Worm (Caenorhabditis elegans) whole organism, L1 larva: ENCODE data around the gene melo-1.

Source experiments
- ama-1 ChIP-seq: fragments of 150-350 bp; optimal IDR thresholded peaks from 2 replicates; lab custom pipeline; 2014
- isw-1 ChIP-seq: fragments of 200-800 bp; sonication (Bioruptor generic); IDR thresholded peaks from 2 replicates; pipeline ENCODE4 v1.3.6; 2022; ENCODE audit warnings: missing genetic modification characterization, missing compliant biosample characterization
- sox-4 ChIP-seq: sonication (generic microtip); optimal IDR thresholded peaks from 2 replicates; lab custom pipeline; 2016; ENCODE audit warnings: missing genetic modification characterization, missing compliant biosample characterization
- tbx-2 ChIP-seq: sonication (generic microtip); optimal IDR thresholded peaks from 2 replicates; lab custom pipeline; 2016; ENCODE audit warnings: missing genetic modification characterization, missing compliant biosample characterization

DNA sequence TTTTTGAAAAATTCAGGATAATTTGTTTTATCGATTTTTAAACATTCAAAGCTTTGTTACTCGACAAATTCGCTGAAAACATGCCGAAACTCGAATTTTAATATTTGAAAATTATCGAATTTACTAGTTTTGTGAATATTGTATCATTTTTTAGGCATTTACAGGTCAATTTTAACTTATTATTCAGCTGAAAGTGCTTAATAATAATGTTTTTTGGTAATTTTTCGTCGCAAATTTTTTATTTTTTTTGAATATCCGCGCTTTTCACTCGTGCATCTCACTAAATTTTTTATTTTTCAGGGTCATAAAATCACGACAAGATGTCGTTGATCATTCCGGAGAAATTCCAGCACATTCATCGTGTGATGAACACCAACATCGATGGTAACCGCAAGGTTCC is 38.5 kb downstream of the melo-1 start, which contains the start of gene rps-18:
- TF ChIP-seq sox-4 (tag; lab: Kevin White, UChicago) = no peak
- no peak for TF ChIP-seq ama-1 (lab: Kevin White, UChicago)
- TF ChIP-seq isw-1 (GFP tag; lab: Robert Waterston, UW) = no peak
- TF ChIP-seq tbx-2 (tag; lab: Kevin White, UChicago) = no peak
